Fruit fly (Drosophila melanogaster): ENCODE measurements around the gene CG31897.

The CG31897 gene

DNA sequence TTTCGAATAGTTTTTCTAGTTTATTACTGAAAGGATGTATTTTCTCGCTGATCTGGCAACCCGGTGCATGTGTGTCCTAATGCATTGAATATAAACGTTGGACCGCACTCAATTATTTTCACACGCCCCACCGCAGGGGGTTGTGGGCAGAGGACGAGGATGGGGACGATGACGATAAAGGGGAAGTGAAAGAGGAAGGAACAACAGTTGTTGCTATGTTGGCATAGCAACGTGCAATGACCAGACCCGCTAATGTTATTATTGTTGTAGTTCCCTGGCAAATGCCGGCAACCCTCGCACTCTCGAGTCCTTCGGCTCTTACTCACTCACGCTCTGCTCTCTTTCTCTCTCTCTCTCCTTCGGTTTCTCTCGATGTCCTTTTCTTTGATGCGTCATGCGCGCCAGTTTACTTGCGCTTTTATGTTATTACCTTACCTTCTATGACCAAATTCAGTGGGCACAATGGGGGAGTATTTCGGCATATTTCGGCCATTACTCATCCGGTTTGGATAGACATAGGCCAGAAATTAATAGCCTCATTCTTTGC is 17.5 kb upstream of the CG31897 start:
- TF ChIP-seq ttk (optimal IDR thresholded peaks at IDR 0.05) = no peak
- no peak for TF ChIP-seq psq (optimal IDR thresholded peaks at IDR 0.05)
- no peak for TF ChIP-seq Myc (optimal IDR thresholded peaks at IDR 0.05)
- TF ChIP-seq h (optimal IDR thresholded peaks at IDR 0.05) = no peak
- TF ChIP-seq insv (optimal IDR thresholded peaks at IDR 0.05) = no peak
- TF ChIP-seq Sin3A (optimal IDR thresholded peaks at IDR 0.05) = no peak

DNA sequence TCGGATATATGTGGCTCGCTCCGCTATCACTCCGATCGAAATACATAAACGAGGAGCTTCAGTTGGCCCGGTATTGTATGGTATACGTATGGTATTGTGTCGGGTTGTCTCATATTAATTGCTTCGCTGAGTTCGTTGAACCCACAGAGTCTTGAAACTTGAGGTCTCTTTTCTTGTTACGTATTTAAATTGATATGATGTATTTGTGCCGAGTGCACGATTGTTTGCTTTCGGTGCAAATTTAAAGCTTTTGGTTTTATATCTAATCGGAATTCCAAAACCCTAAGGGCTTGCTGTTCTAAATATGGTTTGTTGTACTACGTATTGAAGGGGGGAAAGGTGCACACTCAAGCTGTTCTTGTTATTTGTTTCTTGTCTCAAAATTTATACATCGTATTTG is 17.0 kb upstream of the CG31897 start:
- TF ChIP-seq psq (optimal IDR thresholded peaks at IDR 0.05) (no peak), Myc (optimal IDR thresholded peaks at IDR 0.05) (no peak), Sin3A (optimal IDR thresholded peaks at IDR 0.05) (no peak), h (optimal IDR thresholded peaks at IDR 0.05) (no peak), insv (optimal IDR thresholded peaks at IDR 0.05) (no peak), ttk (optimal IDR thresholded peaks at IDR 0.05) (no peak)

DNA sequence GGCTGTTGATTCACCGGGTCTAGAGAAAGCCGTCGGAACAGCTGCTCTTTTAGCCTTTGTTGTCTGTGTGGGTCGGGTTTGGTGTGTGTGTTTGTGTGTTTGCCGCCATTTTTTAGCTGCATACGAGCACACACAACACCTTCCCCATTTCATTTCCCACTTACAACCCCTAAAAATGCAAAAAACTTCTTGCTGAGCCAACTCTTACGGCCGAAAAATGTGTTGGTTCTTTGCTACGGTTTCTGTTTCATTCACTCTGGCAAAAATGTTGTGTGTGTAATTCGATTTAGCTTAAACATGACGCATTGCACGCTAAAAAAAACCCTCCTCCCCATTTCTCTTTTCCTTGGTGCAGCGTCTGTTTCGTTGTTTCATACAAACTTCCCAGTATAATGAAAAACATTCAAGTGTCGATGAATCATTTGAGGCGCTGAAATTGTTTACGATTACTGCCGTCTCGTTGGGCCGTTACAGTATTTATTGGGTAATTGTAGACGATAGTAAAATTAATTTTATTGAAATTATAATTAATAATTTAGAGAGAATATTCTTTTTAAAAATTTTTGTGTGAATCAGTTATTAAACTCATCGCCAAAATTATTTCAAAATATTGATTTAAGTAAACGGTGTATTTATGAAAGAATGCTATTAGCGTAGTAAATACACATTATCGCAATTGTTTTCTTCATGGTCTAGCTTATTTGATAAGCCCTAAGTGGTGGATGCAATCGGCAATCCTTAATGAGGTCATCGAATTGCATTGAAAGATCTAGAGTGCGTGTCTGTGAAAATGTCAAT is 16.1 kb upstream of the CG31897 start:
- TF ChIP-seq Myc (optimal IDR thresholded peaks at IDR 0.05) = no peak
- no peak for TF ChIP-seq insv (optimal IDR thresholded peaks at IDR 0.05)
- TF ChIP-seq ttk (optimal IDR thresholded peaks at IDR 0.05) = no peak
- no peak for TF ChIP-seq h (optimal IDR thresholded peaks at IDR 0.05)
- no peak for TF ChIP-seq Sin3A (optimal IDR thresholded peaks at IDR 0.05)

DNA sequence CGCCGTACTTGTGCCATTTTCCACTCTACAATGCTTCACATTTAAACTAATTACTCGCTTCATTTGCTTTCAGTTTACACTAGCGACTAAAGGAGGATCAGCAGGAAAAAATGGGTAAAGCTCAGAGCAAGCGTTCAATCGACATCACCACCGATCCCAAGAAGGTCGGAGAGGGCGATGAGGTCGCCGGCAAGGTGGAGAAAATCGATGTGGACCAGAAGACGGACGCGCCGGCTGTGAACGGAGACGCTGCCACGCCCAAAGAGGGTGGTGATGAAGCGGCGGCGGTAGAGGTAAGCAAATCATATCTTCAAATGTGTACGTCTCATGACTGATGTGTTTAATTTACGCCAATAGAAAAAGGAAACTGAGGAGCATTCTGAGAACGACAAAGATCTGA is 15.4 kb upstream of the CG31897 start:
- no peak for TF ChIP-seq Myc (optimal IDR thresholded peaks at IDR 0.05)

DNA sequence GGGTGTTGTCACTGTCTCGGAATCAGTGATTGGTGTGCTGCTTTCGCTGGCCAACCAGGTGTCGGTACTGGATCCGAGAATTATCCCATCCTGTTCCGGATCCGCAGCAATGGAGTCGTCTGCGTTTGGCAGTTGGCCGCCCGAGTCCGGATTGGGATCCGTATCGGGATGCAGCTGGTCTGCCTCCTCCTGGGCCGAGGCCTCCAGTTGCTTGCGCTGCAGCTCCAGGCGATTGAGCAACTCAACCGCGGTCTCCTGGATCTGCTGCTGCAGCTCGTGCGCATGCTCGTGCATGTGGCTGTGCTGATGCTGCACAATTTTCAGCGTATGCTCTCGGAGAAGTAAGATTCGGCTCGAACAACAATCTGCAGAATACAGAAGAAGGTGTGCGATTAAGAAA is 10.1 kb upstream of the CG31897 start:
- TF ChIP-seq Myc (optimal IDR thresholded peaks at IDR 0.05) = no peak

DNA sequence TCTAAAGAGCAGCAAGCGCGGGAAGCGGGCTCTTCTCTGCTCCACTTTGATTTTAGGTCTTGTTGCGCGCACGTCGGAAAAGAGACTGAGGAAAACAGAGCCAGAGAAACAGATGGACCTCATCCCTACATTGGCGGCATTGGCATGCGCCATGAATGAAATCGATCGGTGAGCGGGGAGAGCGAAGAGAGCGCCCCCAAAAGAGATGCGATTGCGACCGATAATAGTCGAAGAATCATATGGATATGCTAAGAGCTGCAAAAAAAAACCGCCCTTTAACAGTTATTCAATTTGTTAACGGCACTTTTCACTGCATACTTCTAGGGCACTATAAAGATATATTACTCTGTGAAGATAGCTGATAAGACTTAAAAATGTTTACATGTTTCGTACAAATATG is 8.7 kb upstream of the CG31897 start, which contains the start of gene grk:
Gene grk, minus strand, starts transcription at position 87 of the 400 bp plus-strand sequence.
- no peak for TF ChIP-seq ttk (optimal IDR thresholded peaks at IDR 0.05)
- TF ChIP-seq psq (optimal IDR thresholded peaks at IDR 0.05) = no peak
- TF ChIP-seq h (optimal IDR thresholded peaks at IDR 0.05) = no peak
- TF ChIP-seq insv (optimal IDR thresholded peaks at IDR 0.05) = no peak
- TF ChIP-seq Myc (optimal IDR thresholded peaks at IDR 0.05) = no peak
- TF ChIP-seq Sin3A (optimal IDR thresholded peaks at IDR 0.05) = no peak

DNA sequence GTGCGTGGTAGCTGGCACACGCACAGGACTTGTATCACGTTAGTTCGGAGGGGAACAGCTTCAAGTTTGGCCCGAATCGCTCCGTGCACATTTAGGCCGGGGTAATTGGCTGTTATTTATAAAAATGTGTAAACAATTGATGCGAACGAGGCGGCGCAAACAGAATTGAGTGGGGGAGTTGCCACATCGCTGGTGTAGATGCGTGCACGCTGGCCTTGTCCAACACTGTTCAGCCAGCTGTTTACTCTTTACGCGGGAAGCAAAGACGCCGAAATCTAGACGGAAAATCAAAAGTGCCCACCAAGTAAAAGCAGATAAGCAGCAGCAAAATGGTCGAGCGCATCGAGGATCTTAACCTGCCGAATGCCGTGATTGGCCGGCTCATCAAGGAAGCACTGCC is 5.1 kb upstream of the CG31897 start, which contains the start of the genes D12 and Chrac-14:
Gene D12, minus strand, starts transcription at position 190 of the 400 bp plus-strand sequence.
Gene Chrac-14, plus strand, starts transcription at position 230 of the 400 bp plus-strand sequence.
- TF ChIP-seq h (optimal IDR thresholded peaks at IDR 0.05) (no peak), ttk (optimal IDR thresholded peaks at IDR 0.05) (no peak), psq (optimal IDR thresholded peaks at IDR 0.05) (no peak), Myc (optimal IDR thresholded peaks at IDR 0.05) (no peak), Sin3A (optimal IDR thresholded peaks at IDR 0.05) (no peak), insv (optimal IDR thresholded peaks at IDR 0.05) (no peak)

DNA sequence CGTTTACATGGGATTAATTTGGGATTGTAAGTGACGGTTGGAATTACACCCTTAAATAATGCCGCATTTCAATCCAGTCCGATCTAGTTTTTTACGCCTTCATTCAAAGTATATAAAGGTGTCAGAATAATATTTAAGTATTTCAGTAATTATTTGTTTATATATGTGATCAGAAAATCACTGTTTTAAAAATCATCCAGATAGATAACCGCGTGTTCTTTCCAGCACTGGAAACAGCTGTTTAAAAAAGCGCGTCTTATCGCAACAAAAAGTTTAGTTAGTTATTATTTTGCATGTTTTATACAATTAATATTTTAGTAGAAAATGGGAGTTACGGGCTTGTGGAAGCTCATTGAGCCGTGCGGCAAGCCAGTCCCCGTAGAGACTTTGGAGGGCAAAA is 4.2 kb upstream of the CG31897 start, which contains the start of gene mus201:
Gene mus201, plus strand, starts transcription at position 118 of the 400 bp plus-strand sequence.
- no peak for TF ChIP-seq insv (optimal IDR thresholded peaks at IDR 0.05)
- no peak for TF ChIP-seq ttk (optimal IDR thresholded peaks at IDR 0.05)
- TF ChIP-seq Myc (optimal IDR thresholded peaks at IDR 0.05) = no peak
- no peak for TF ChIP-seq Sin3A (optimal IDR thresholded peaks at IDR 0.05)
- TF ChIP-seq h (optimal IDR thresholded peaks at IDR 0.05) = no peak
- no peak for TF ChIP-seq psq (optimal IDR thresholded peaks at IDR 0.05)

DNA sequence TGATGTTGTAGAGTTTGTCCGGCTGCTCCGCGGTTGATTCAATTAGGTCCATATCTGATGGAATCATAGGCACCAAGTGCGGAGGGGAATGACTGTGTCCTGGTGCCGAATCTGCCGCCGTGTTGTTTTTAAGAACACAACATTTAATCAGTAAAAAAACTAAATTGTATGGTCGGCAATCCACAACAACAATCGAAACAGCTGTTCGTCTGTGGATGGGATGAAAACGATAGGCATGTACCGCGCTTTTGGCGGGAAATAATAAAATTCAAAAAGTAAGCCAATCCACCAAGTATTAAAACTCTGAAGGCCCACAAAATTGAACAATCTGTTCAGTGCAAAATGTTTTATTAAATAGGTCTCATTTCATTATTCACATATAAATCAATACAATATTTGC is 7.1 kb downstream of the CG31897 start, which contains the start of gene Aasdh:
Gene Aasdh, minus strand, starts transcription at position 219 of the 400 bp plus-strand sequence.
- TF ChIP-seq Sin3A (optimal IDR thresholded peaks at IDR 0.05) (no peak), insv (optimal IDR thresholded peaks at IDR 0.05) (no peak), Myc (optimal IDR thresholded peaks at IDR 0.05) (no peak), ttk (optimal IDR thresholded peaks at IDR 0.05) (no peak), h (optimal IDR thresholded peaks at IDR 0.05) (no peak), psq (optimal IDR thresholded peaks at IDR 0.05) (no peak)

DNA sequence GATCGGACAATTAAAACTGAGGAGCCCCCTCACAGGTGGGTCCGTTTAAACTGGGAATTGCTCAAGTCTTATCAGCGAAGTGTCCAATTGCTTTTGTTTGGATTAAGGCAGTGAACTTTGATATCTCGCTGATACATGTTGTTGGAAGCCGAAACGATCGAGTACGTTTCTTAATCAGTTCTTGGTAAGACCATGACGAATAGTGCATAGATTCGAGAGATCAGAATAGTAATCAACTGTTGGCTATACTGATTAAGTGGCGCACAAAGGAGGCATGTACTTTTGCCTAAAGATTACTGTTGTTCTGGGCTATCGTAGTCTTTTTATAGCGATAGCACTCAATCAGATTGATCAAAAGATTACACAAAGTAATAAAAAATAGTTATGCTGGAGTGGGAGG is 9.2 kb downstream of the CG31897 start:
- TF ChIP-seq insv (optimal IDR thresholded peaks at IDR 0.05) (no peak), psq (optimal IDR thresholded peaks at IDR 0.05) (no peak)

DNA sequence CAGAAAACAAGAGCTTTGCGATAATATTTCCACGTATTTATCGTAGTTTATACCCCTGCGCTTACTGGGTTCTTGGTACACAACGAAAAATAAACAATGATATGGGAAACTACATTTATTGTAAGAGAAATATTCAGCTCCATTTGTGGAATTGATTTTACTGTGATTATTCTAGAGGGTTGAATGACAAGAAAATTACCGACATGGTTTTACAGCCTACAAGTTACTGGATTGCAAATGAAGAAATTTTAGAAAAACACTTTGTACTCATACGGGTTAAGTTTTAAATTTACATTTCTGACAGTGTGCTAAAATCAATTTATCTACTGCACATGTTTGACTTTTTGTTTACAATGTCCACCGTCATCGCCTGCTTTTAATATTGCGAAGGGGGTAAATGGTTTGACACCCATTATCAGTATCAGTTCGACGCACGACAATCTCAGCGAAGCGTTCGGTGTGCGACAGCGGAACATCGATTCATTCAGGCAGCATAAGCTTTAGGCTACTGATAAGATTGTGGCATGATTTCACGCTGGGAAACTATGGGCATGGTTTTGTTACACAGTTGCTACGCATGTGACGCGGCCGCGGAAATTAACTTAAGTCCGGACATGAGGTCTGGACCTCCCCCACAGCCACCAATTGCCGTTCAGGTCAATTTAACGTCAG is 19.7 kb downstream of the CG31897 start:
- no peak for TF ChIP-seq Myc (optimal IDR thresholded peaks at IDR 0.05)
- no peak for TF ChIP-seq psq (optimal IDR thresholded peaks at IDR 0.05)
- no peak for TF ChIP-seq Sin3A (optimal IDR thresholded peaks at IDR 0.05)
- no peak for TF ChIP-seq ttk (optimal IDR thresholded peaks at IDR 0.05)
- no peak for TF ChIP-seq insv (optimal IDR thresholded peaks at IDR 0.05)
- no peak for TF ChIP-seq h (optimal IDR thresholded peaks at IDR 0.05)

DNA sequence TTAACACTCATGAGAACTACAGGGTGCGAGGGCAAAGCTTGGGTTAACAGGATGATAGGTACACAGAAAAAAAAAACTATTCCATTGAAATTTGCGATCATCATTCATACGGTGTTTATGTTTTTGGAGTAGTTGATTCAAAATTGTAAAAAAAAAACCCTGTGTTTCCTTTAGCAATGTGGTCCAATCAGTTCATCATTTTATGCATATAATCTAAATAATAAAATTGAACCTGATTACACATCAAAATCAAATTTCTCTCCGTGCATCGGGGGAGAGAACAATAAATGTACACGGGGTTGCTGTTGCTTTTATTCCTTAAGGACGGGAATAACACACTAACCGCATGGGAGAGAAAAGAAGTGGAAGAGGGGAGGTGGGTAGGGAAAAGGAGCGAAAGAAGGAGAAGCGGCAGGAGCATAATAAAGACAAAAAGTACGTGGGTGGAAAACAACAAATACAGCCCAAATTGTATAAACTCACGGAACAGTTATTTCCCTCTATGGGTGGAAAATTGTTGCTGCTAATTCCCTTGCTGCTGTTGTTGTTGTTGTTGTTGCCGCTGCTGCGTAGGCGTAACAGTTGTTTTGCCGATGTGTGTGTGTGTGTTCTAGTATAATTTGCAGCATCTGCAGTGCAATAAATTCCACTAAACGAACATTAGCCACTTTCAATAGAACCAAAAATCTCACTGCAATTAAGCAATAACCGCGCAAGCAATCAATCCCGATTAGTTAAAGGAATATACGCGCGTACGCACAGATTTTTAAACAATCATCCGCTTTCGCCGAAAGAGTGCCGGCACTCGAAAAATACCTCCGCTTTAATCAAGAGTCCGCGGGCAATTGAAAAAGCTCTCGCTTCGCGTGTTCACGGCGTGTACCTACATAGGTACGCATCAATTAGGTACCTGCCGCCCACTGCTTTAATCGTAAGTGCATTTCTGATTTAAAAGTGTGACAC is 21.2 kb downstream of the CG31897 start, which contains the start of gene Agpat2:
Gene Agpat2, minus strand, starts transcription at position 851 of the 963 bp plus-strand sequence.
- TF ChIP-seq insv (optimal IDR thresholded peaks at IDR 0.05) = no peak
- TF ChIP-seq h (optimal IDR thresholded peaks at IDR 0.05) = no peak
- TF ChIP-seq Myc (optimal IDR thresholded peaks at IDR 0.05) = no peak
- no peak for TF ChIP-seq ttk (optimal IDR thresholded peaks at IDR 0.05)
- TF ChIP-seq Sin3A (optimal IDR thresholded peaks at IDR 0.05) = no peak
- no peak for TF ChIP-seq psq (optimal IDR thresholded peaks at IDR 0.05)
